Worm (Caenorhabditis elegans) whole organism, L3 larva: ENCODE results near the gene secs-1.
A peak's percentile ranks its signal among the peaks of the same experiment; 100 is the strongest.

ENCODE experiments used
- aly-2 ChIP-seq: fragments of 150-350 bp; optimal IDR thresholded peaks from 2 replicates; lab custom pipeline; 2014; ENCODE audit warnings: missing biosample characterization, missing genetic modification characterization
- ama-1 ChIP-seq: fragments of 150-350 bp; optimal IDR thresholded peaks from 2 replicates; lab custom pipeline; 2018
- ceh-16 ChIP-seq: sonication (generic microtip); optimal IDR thresholded peaks from 2 replicates; lab custom pipeline; 2017; ENCODE audit warnings: missing biosample characterization, missing genetic modification characterization
- ceh-28 ChIP-seq: fragments of 150-350 bp; optimal IDR thresholded peaks from 2 replicates; lab custom pipeline; 2014; ENCODE audit warnings: missing biosample characterization, missing genetic modification reagents, missing genetic modification characterization
- ceh-82 ChIP-seq: fragments of 150-350 bp; optimal IDR thresholded peaks from 2 replicates; lab custom pipeline; 2014; ENCODE audit warnings: missing biosample characterization, missing genetic modification characterization
- daf-12 ChIP-seq: fragments of 150-350 bp; optimal IDR thresholded peaks from 2 replicates; lab custom pipeline; 2014; ENCODE audit warnings: missing biosample characterization, missing genetic modification reagents, missing genetic modification characterization
- egl-27 ChIP-seq: sonication (generic microtip); optimal IDR thresholded peaks from 4 replicates; lab custom pipeline; 2017; ENCODE audit warnings: missing biosample characterization, missing genetic modification reagents, missing genetic modification characterization
- egl-5 ChIP-seq: fragments of 150-350 bp; optimal IDR thresholded peaks from 2 replicates; lab custom pipeline; 2017; ENCODE audit warnings: missing biosample characterization, missing genetic modification reagents, missing genetic modification characterization, inconsistent platforms
- elt-1 ChIP-seq: fragments of 150-350 bp; optimal IDR thresholded peaks from 2 replicates; lab custom pipeline; 2014; ENCODE audit warnings: missing biosample characterization, missing genetic modification characterization
- elt-2 ChIP-seq: sonication (generic microtip); optimal IDR thresholded peaks from 2 replicates; lab custom pipeline; 2016; ENCODE audit warnings: missing genetic modification reagents, mild to moderate bottlenecking, missing genetic modification characterization, missing compliant biosample characterization
- eor-1 ChIP-seq, 2 experiments: fragments of 150-350 bp; optimal IDR thresholded peaks; 2 replicates each; lab custom pipeline; 2014 to 2018; ENCODE audit warnings: missing biosample characterization in 2 of 2, missing genetic modification characterization in 2 of 2
- fkh-10 ChIP-seq: sonication (generic microtip); optimal IDR thresholded peaks from 2 replicates; lab custom pipeline; 2017; ENCODE audit warnings: missing biosample characterization, missing genetic modification reagents, missing genetic modification characterization
- fos-1 ChIP-seq: fragments of 150-350 bp; optimal IDR thresholded peaks from 2 replicates; lab custom pipeline; 2014; ENCODE audit warnings: missing biosample characterization, missing genetic modification characterization
- jun-1 ChIP-seq: fragments of 150-350 bp; optimal IDR thresholded peaks from 2 replicates; lab custom pipeline; 2014; ENCODE audit warnings: missing biosample characterization, missing genetic modification reagents, missing genetic modification characterization
- lin-15B ChIP-seq: fragments of 150-350 bp; optimal IDR thresholded peaks from 2 replicates; lab custom pipeline; 2014; ENCODE audit warnings: missing biosample characterization, missing genetic modification characterization
- lin-39 ChIP-seq: fragments of 150-350 bp; optimal IDR thresholded peaks from 2 replicates; lab custom pipeline; 2018; ENCODE audit warnings: missing biosample characterization, missing genetic modification reagents, missing genetic modification characterization
- lsy-12 ChIP-seq: sonication (generic microtip); optimal IDR thresholded peaks from 2 replicates; lab custom pipeline; 2016; ENCODE audit warnings: mild to moderate bottlenecking, missing genetic modification characterization, missing compliant biosample characterization
- nfya-1 ChIP-seq: sonication (generic microtip); optimal IDR thresholded peaks from 2 replicates; lab custom pipeline; 2017; ENCODE audit warnings: missing genetic modification characterization, mild to moderate bottlenecking, missing compliant biosample characterization, antibody characterized with exemption, moderate library complexity; ENCODE audit not compliant: insufficient read depth
- nhr-11 ChIP-seq: fragments of 150-350 bp; optimal IDR thresholded peaks from 2 replicates; lab custom pipeline; 2014; ENCODE audit warnings: missing biosample characterization, missing genetic modification characterization
- nhr-23 ChIP-seq: fragments of 150-350 bp; optimal IDR thresholded peaks from 2 replicates; lab custom pipeline; 2014; ENCODE audit warnings: missing biosample characterization, missing genetic modification reagents, missing genetic modification characterization
- nhr-237 ChIP-seq: fragments of 150-350 bp; optimal IDR thresholded peaks from 2 replicates; lab custom pipeline; 2014; ENCODE audit warnings: missing biosample characterization, missing genetic modification characterization
- nhr-25 ChIP-seq: sonication (generic microtip); optimal IDR thresholded peaks from 2 replicates; lab custom pipeline; 2017; ENCODE audit warnings: missing biosample characterization, missing genetic modification characterization
- nhr-28 ChIP-seq: fragments of 150-350 bp; optimal IDR thresholded peaks from 2 replicates; lab custom pipeline; 2014; ENCODE audit warnings: missing biosample characterization, missing genetic modification characterization
- nhr-43 ChIP-seq: sonication (generic microtip); optimal IDR thresholded peaks from 2 replicates; lab custom pipeline; 2016; ENCODE audit warnings: mild to moderate bottlenecking, missing genetic modification characterization, missing compliant biosample characterization; ENCODE audit not compliant: poor library complexity, severe bottlenecking
- nhr-77 ChIP-seq: fragments of 150-350 bp; optimal IDR thresholded peaks from 2 replicates; lab custom pipeline; 2014; ENCODE audit warnings: missing biosample characterization, missing genetic modification characterization
- pha-4 ChIP-seq: fragments of 150-350 bp; optimal IDR thresholded peaks from 2 replicates; lab custom pipeline; 2014; ENCODE audit warnings: missing biosample characterization, missing genetic modification reagents, missing genetic modification characterization
- pqm-1 ChIP-seq: fragments of 150-350 bp; optimal IDR thresholded peaks from 2 replicates; lab custom pipeline; 2017; ENCODE audit warnings: missing biosample characterization, missing genetic modification characterization, inconsistent platforms
- sea-2 ChIP-seq: fragments of 150-350 bp; sonication (generic microtip); optimal IDR thresholded peaks from 4 replicates; lab custom pipeline; 2014; ENCODE audit warnings: missing biosample characterization, missing genetic modification reagents, missing genetic modification characterization
- skn-1 ChIP-seq: fragments of 150-350 bp; optimal IDR thresholded peaks from 2 replicates; lab custom pipeline; 2014; ENCODE audit warnings: missing biosample characterization, missing genetic modification characterization
- snpc-4 ChIP-seq: fragments of 150-350 bp; optimal IDR thresholded peaks from 2 replicates; lab custom pipeline; 2014; ENCODE audit warnings: missing biosample characterization, missing genetic modification characterization
- unc-62 ChIP-seq: fragments of 150-350 bp; sonication (generic microtip); optimal IDR thresholded peaks from 4 replicates; lab custom pipeline; 2014; ENCODE audit warnings: missing biosample characterization, missing genetic modification reagents, missing genetic modification characterization
- zag-1 ChIP-seq: fragments of 150-350 bp; optimal IDR thresholded peaks from 2 replicates; lab custom pipeline; 2014; ENCODE audit warnings: missing biosample characterization, missing genetic modification characterization
- ztf-4 ChIP-seq: fragments of 150-350 bp; optimal IDR thresholded peaks from 2 replicates; lab custom pipeline; 2014; ENCODE audit warnings: missing biosample characterization, missing genetic modification characterization

secs-1 gene

ce11 chrV:10805934-10806333 is 1.7 kb upstream of the secs-1 start, which contains the start of gene prp-38:
TSS of gene prp-38 (minus strand) at chrV:10806034.
- no peak for TF ChIP-seq ceh-28 (tag; lab: Kevin White, UChicago)
- TF ChIP-seq fos-1 (tag; lab: Kevin White, UChicago) = no peak
- no peak for TF ChIP-seq nhr-25 (tag; lab: Kevin White, UChicago)

ce11 chrV:10802060-10802459 is 2.2 kb downstream of the secs-1 start:
- no peak for TF ChIP-seq nhr-11 (tag; lab: Kevin White, UChicago)
- no peak for TF ChIP-seq eor-1 (tag; optimal IDR thresholded peaks at IDR 0.05; lab: Kevin White, UChicago)
- no peak for TF ChIP-seq lsy-12 (tag; lab: Kevin White, UChicago)
- TF ChIP-seq nhr-23 (tag; lab: Kevin White, UChicago) = no peak
- TF ChIP-seq zag-1 (tag; lab: Kevin White, UChicago) = no peak
- TF ChIP-seq elt-2 (tag; lab: Kevin White, UChicago) = peak; percentile 98
- TF ChIP-seq lin-39 (tag; lab: Kevin White, UChicago) = no peak
- no peak for TF ChIP-seq unc-62 (GFP tag; lab: Kevin White, UChicago)
- no peak for TF ChIP-seq nhr-43 (tag; lab: Kevin White, UChicago)
- TF ChIP-seq egl-5 = no peak
- TF ChIP-seq ama-1 (lab: Kevin White, UChicago) = no peak
- peak; percentile 52 for TF ChIP-seq jun-1 (tag; lab: Kevin White, UChicago)
- TF ChIP-seq skn-1 (tag; lab: Kevin White, UChicago) = no peak
- no peak for TF ChIP-seq elt-1
- no peak for TF ChIP-seq nhr-77 (tag; lab: Kevin White, UChicago)
- peak; percentile 62 for TF ChIP-seq pha-4
- TF ChIP-seq pqm-1 = peak; percentile 99
- no peak for TF ChIP-seq egl-27 (tag; lab: Kevin White, UChicago)
- TF ChIP-seq, all 47 proteins: peak for 4

DNA sequence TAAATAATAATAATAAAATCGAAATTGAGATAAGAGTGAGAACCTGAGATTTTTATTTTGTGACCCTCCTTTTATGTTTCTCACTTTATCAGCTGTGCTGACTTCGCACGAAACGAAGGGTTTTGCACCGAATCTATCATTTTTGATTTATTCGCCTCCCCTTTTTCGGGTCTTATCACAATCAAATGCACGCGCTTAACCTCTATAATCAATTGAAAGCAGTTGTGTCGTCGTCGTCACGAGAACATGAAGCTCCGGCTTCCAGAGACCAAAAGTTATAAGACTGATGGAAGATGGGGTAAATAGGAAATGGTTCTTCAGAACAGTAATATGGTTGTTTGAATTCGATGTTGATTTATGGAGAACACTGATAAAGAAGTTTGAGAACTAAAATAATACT is 3.1 kb downstream of the secs-1 start, which contains the start of gene D1054.18:
D1054.18 (minus strand) TSS at position 45 of the 400 bp plus-strand sequence.
- TF ChIP-seq nhr-77 (tag; lab: Kevin White, UChicago) (no peak), pqm-1 (peak; percentile 90), pha-4 (peak; percentile 57), daf-12 (tag; lab: Kevin White, UChicago) (no peak), jun-1 (tag; lab: Kevin White, UChicago) (peak; percentile 32), elt-2 (tag; lab: Kevin White, UChicago) (peak; percentile 97), ceh-82 (tag; lab: Kevin White, UChicago) (no peak), ztf-4 (no peak)

- no peak for TF ChIP-seq aly-2 (tag; lab: Kevin White, UChicago)
- TF ChIP-seq sea-2 = no peak
- no peak for TF ChIP-seq lin-15B (tag; lab: Kevin White, UChicago)
- no peak for TF ChIP-seq nhr-237 (tag; lab: Kevin White, UChicago)
- no peak for TF ChIP-seq ceh-16 (tag; lab: Kevin White, UChicago)
- no peak for TF ChIP-seq skn-1 (tag; lab: Kevin White, UChicago)
- no peak for TF ChIP-seq fkh-10 (GFP tag; lab: Kevin White, UChicago)
Measured at ce11 chrV:10798090-10798489, 6.2 kb downstream of the secs-1 start, which contains the start of gene srh-184. TSS of gene srh-184 (minus strand) at chrV:10798190.

ce11 chrV:10795494-10795893 is 8.8 kb downstream of the secs-1 start, which contains the start of gene D1054.19:
TSS of gene D1054.19 (plus strand) at chrV:10795794.
- TF ChIP-seq eor-1 (tag; optimal IDR thresholded peaks at IDR 0.05; lab: Kevin White, UChicago) = no peak
- no peak for TF ChIP-seq ceh-82 (tag; lab: Kevin White, UChicago)
- no peak for TF ChIP-seq lin-39 (tag; lab: Kevin White, UChicago)
- no peak for TF ChIP-seq nhr-28 (tag; lab: Kevin White, UChicago)
- TF ChIP-seq skn-1 (tag; lab: Kevin White, UChicago) = no peak
- TF ChIP-seq elt-1 = no peak
- no peak for TF ChIP-seq nfya-1 (tag; lab: Kevin White, UChicago)
- no peak for TF ChIP-seq ceh-16 (tag; lab: Kevin White, UChicago)
- no peak for TF ChIP-seq egl-5
- TF ChIP-seq snpc-4 (tag; lab: Kevin White, UChicago) = no peak
- TF ChIP-seq pqm-1 = no peak
- TF ChIP-seq nhr-25 (tag; lab: Kevin White, UChicago) = no peak
